Fruit fly (Drosophila melanogaster): ENCODE data around the gene CG6761.

The CG6761 gene

dm6 chr3L:9690798-9691475, 12.5 kb downstream of the CG6761 start (continued):
- TF ChIP-seq ac (GFP tag; optimal IDR thresholded peaks at IDR 0.05) (no peak), Nf-YC (tag; optimal IDR thresholded peaks at IDR 0.05) (peak; percentile 7), slbo (GFP tag; IDR thresholded peaks at IDR 0.05) (peak; percentile 35), vvl (GFP tag; IDR thresholded peaks at IDR 0.05) (no peak), sob (GFP tag; IDR thresholded peaks at IDR 0.05) (no peak), CG4282 (GFP tag; optimal IDR thresholded peaks at IDR 0.05) (no peak), Blimp-1 (GFP tag; optimal IDR thresholded peaks at IDR 0.05) (no peak), CG2712 (tag; optimal IDR thresholded peaks at IDR 0.05) (peak; percentile 16), aop (GFP tag; IDR thresholded peaks at IDR 0.05) (no peak), scrt (GFP tag; optimal IDR thresholded peaks at IDR 0.05) (peak; percentile 56), Atf6 (GFP tag; IDR thresholded peaks at IDR 0.05) (peak; percentile 28; the same call in 1 of the 2 replicates), Ravus (GFP tag; IDR thresholded peaks at IDR 0.05) (no peak), Pdp1 (GFP tag; optimal IDR thresholded peaks at IDR 0.05) (peak in 1 of 2 experiments; percentile 15), CG1832 (GFP tag; optimal IDR thresholded peaks at IDR 0.05) (no peak), CG10543 (GFP tag; optimal IDR thresholded peaks at IDR 0.05) (no peak), Hsf (GFP tag; optimal IDR thresholded peaks at IDR 0.05) (peak; percentile 5), dan (GFP tag; IDR thresholded peaks at IDR 0.05) (no peak), CG6854 (GFP tag; optimal IDR thresholded peaks at IDR 0.05) (no peak), zen2 (GFP tag; IDR thresholded peaks at IDR 0.05; ENCODE audit: partially characterized antibody) (no peak), dysf (GFP tag; IDR thresholded peaks at IDR 0.05) (peak; percentile 40; the same call in 2 of the 3 replicates), CG6254 (GFP tag; optimal IDR thresholded peaks at IDR 0.05) (no peak), bigmax (GFP tag; optimal IDR thresholded peaks at IDR 0.05) (no peak), Hr51 (GFP tag; optimal IDR thresholded peaks at IDR 0.05) (peak in 1 of 2 experiments; percentile 59), MTF-1 (GFP tag; optimal IDR thresholded peaks at IDR 0.05; ENCODE audit: borderline replicate concordance) (no peak), CG1647 (GFP tag; optimal IDR thresholded peaks at IDR 0.05) (no peak), vnd (GFP tag; IDR thresholded peaks at IDR 0.05; ENCODE audit: partially characterized antibody) (no peak), run (tag; optimal IDR thresholded peaks at IDR 0.05) (no peak), CG32772 (GFP tag; IDR thresholded peaks at IDR 0.05) (no peak), Fer3 (tag; optimal IDR thresholded peaks at IDR 0.05) (peak; percentile 57), chm (GFP tag; IDR thresholded peaks at IDR 0.05) (no peak), CG6765 (GFP tag; optimal IDR thresholded peaks at IDR 0.05) (no peak), exex (tag; optimal IDR thresholded peaks at IDR 0.05) (no peak), Adf1 (GFP tag; IDR thresholded peaks at IDR 0.05) (0 out of 2 replicates have a peak, but pooled peaks have one; percentile 6), CG10147 (GFP tag; optimal IDR thresholded peaks at IDR 0.05) (peak; percentile 38), Rfx (GFP tag; IDR thresholded peaks at IDR 0.05) (peak; percentile 41), Usf (GFP tag; optimal IDR thresholded peaks at IDR 0.05) (no peak), Scr (GFP tag; IDR thresholded peaks at IDR 0.05; ENCODE audit: partially characterized antibody) (no peak), BtbVII (GFP tag; optimal IDR thresholded peaks at IDR 0.05) (peak; percentile 18), CG1603 (tag; optimal IDR thresholded peaks at IDR 0.05) (no peak), CG32532 (GFP tag; IDR thresholded peaks at IDR 0.05) (peak; percentile 50; the same call in 1 of the 2 replicates), Oli (tag; optimal IDR thresholded peaks at IDR 0.05) (peak; percentile 43), Sin3A (optimal IDR thresholded peaks at IDR 0.05) (no peak), CG13424 (tag; optimal IDR thresholded peaks at IDR 0.05) (peak; percentile 53), tap (tag; optimal IDR thresholded peaks at IDR 0.05) (peak; percentile 18), Gug (GFP tag; IDR thresholded peaks at IDR 0.05) (no peak), Max (GFP tag; optimal IDR thresholded peaks at IDR 0.05) (no peak), bcd (GFP tag; optimal IDR thresholded peaks at IDR 0.05) (peak; percentile 5), NC2β (GFP tag; optimal IDR thresholded peaks at IDR 0.05) (no peak), Hmx (GFP tag; optimal IDR thresholded peaks at IDR 0.05) (peak; percentile 30), Dref (GFP tag; IDR thresholded peaks at IDR 0.05) (no peak)
